Fruit fly (Drosophila melanogaster): ENCODE data around the gene CG1750.

CG1750 gene

DNA sequence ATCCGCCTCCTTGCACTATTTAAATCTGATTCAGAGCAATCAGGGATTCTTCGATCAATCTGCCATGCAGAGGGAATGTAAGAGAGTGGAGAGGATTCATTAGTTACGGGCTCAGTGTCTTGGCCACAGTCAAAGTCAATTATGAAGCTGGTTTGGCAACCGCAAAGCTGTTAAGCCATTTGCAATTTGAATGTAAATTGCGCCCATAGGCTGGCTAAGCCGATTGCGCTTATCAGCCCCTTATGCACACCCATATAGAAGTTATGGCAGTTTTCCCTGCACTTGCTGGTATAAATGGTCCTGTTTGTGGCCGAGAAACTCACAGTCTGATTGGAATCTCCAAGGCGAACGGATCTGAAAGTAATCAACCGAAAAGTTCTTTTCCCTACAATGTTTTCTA, 7.6 kb upstream of the CG1750 start, which contains the start of gene CAH5:
Gene CAH5, plus strand, starts transcription at position 301 of the 400 bp plus-strand sequence.
- TF ChIP-seq GATAd (GFP tag; optimal IDR thresholded peaks at IDR 0.05) = no peak
- TF ChIP-seq N (GFP tag; optimal IDR thresholded peaks at IDR 0.05) = no peak
- no peak for TF ChIP-seq h (GFP tag; optimal IDR thresholded peaks at IDR 0.05)
- no peak for TF ChIP-seq woc (GFP tag; optimal IDR thresholded peaks at IDR 0.05)
- no peak for TF ChIP-seq lola (GFP tag; optimal IDR thresholded peaks at IDR 0.05)

- TF ChIP-seq Vsx2 (GFP tag; optimal IDR thresholded peaks at IDR 0.05; ENCODE audit: partially characterized antibody) (no peak), CG9705 (GFP tag; optimal IDR thresholded peaks at IDR 0.05) (no peak), jim (GFP tag; optimal IDR thresholded peaks at IDR 0.05) (no peak), dsf (GFP tag; optimal IDR thresholded peaks at IDR 0.05; ENCODE audit: borderline replicate concordance) (no peak), Jra (GFP tag; optimal IDR thresholded peaks at IDR 0.05) (no peak), Dif (GFP tag; optimal IDR thresholded peaks at IDR 0.05; ENCODE audit: partially characterized antibody) (no peak), Hnf4 (GFP tag; optimal IDR thresholded peaks at IDR 0.05) (no peak), HLH106 (tag; optimal IDR thresholded peaks at IDR 0.05) (no peak), pan (optimal IDR thresholded peaks at IDR 0.05) (no peak), sv (GFP tag; optimal IDR thresholded peaks at IDR 0.05) (no peak), Abd-B (GFP tag; optimal IDR thresholded peaks at IDR 0.05) (no peak), sage (GFP tag; optimal IDR thresholded peaks at IDR 0.05) (no peak), Hr78 (GFP tag; optimal IDR thresholded peaks at IDR 0.05) (no peak), CG32264 (GFP tag; optimal IDR thresholded peaks at IDR 0.05) (no peak), N (GFP tag; optimal IDR thresholded peaks at IDR 0.05) (no peak), h (GFP tag; optimal IDR thresholded peaks at IDR 0.05) (no peak)
Observed at dm6 chr3R:31259947-31260346, 5.2 kb upstream of the CG1750 start, which contains the start of gene CAH16. TSS of gene CAH16 (plus strand) at chr3R:31260247.

dm6 chr3R:31257299-31257698, 2.6 kb upstream of the CG1750 start, which contains the start of gene CAH6:
TSS of gene CAH6 (plus strand) at chr3R:31257599.
- TF ChIP-seq Sp1 (GFP tag; optimal IDR thresholded peaks at IDR 0.05) (no peak), Mio (GFP tag; optimal IDR thresholded peaks at IDR 0.05) (no peak), GATAd (GFP tag; optimal IDR thresholded peaks at IDR 0.05) (no peak), HLH106 (tag; optimal IDR thresholded peaks at IDR 0.05) (no peak), OdsH (GFP tag; optimal IDR thresholded peaks at IDR 0.05) (no peak), Vsx2 (GFP tag; optimal IDR thresholded peaks at IDR 0.05; ENCODE audit: partially characterized antibody) (no peak), dmrt93B (GFP tag; optimal IDR thresholded peaks at IDR 0.05) (no peak), CG9705 (GFP tag; optimal IDR thresholded peaks at IDR 0.05) (no peak), foxo (GFP tag; optimal IDR thresholded peaks at IDR 0.05) (no peak), dsf (GFP tag; optimal IDR thresholded peaks at IDR 0.05; ENCODE audit: borderline replicate concordance) (no peak), Myc (optimal IDR thresholded peaks at IDR 0.05) (no peak), h (GFP tag; optimal IDR thresholded peaks at IDR 0.05) (no peak), woc (GFP tag; optimal IDR thresholded peaks at IDR 0.05) (no peak), lola (GFP tag; optimal IDR thresholded peaks at IDR 0.05) (no peak), CrebA (GFP tag; optimal IDR thresholded peaks at IDR 0.05; ENCODE audit: borderline replicate concordance) (no peak), CG32264 (GFP tag; optimal IDR thresholded peaks at IDR 0.05) (no peak), ey (GFP tag; optimal IDR thresholded peaks at IDR 0.05) (no peak)

DNA sequence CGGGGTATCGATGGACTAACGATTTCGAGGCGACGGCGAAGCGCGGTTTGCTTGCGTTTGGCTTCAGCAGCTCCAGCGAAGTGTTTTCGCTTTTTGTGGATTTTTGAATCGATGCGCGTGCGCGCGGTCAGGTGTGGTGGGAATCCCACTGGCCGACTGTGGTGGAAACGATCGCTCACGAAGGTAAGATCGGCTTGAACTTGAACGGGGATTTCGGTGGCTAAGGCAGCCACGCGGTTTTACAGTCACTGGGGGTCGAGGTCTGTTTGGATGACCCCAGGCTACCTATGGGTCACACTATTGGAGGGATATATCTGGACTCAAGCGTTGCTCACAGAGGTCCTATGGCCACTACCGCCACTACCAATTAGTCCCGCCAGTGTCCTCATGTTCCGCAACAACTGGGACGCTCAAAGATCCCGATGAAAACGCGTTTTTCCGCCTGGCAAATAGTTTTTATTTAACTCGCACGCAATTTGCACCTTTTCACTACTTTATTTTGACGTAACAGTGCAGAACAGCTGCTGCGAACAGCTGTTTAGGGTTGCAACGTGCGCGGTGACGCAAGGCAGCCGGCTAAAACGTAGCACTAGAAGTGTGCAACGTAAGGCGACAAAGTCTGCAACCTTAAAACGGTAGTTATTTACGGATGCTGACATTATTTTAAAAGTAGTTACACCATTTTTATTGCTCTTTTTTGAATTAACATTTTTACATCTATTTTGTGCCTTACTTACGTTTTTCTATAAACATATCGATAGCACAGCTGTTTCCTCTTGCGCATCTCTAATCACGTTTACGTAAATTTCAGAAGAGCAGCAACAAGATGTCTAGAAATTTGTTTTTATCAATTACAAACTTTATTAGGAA, 2.4 kb downstream of the CG1750 start, which contains the start of the genes qless and mRpL32:
Gene qless, minus strand, starts transcription at position 516 of the 870 bp plus-strand sequence.
Gene mRpL32, plus strand, starts transcription at position 780 of the 870 bp plus-strand sequence.
- TF ChIP-seq CG9705 (GFP tag; optimal IDR thresholded peaks at IDR 0.05) (peak; percentile 33), Hnf4 (GFP tag; optimal IDR thresholded peaks at IDR 0.05) (peak; percentile 76), dmrt93B (GFP tag; optimal IDR thresholded peaks at IDR 0.05) (peak; percentile 43), jim (GFP tag; optimal IDR thresholded peaks at IDR 0.05) (no peak), Jra (GFP tag; optimal IDR thresholded peaks at IDR 0.05) (peak; percentile 47), pan (optimal IDR thresholded peaks at IDR 0.05) (no peak), ey (GFP tag; optimal IDR thresholded peaks at IDR 0.05) (peak; percentile 53), Vsx2 (GFP tag; optimal IDR thresholded peaks at IDR 0.05; ENCODE audit: partially characterized antibody) (no peak), N (GFP tag; optimal IDR thresholded peaks at IDR 0.05) (no peak), rgr (GFP tag; optimal IDR thresholded peaks at IDR 0.05) (peak; percentile 47), Dfd (GFP tag; optimal IDR thresholded peaks at IDR 0.05) (no peak), Abd-B (GFP tag; optimal IDR thresholded peaks at IDR 0.05) (no peak), CrebA (GFP tag; optimal IDR thresholded peaks at IDR 0.05; ENCODE audit: borderline replicate concordance) (no peak), dl (GFP tag; optimal IDR thresholded peaks at IDR 0.05; ENCODE audit: insufficient read depth in 1 of 2, partially characterized antibody in 2 of 2) (peak in 1 of 2 experiments; percentile 2), GATAd (GFP tag; optimal IDR thresholded peaks at IDR 0.05) (peak; percentile 46), Mio (GFP tag; optimal IDR thresholded peaks at IDR 0.05) (no peak), Dif (GFP tag; optimal IDR thresholded peaks at IDR 0.05; ENCODE audit: partially characterized antibody) (no peak), Sp1 (GFP tag; optimal IDR thresholded peaks at IDR 0.05) (no peak), lola (GFP tag; optimal IDR thresholded peaks at IDR 0.05) (no peak), tai (GFP tag; optimal IDR thresholded peaks at IDR 0.05) (no peak), br (GFP tag; optimal IDR thresholded peaks at IDR 0.05) (no peak), h (GFP tag; optimal IDR thresholded peaks at IDR 0.05) (peak; percentile 72), sage (GFP tag; optimal IDR thresholded peaks at IDR 0.05) (peak; percentile 39), dsf (GFP tag; optimal IDR thresholded peaks at IDR 0.05; ENCODE audit: borderline replicate concordance) (no peak), OdsH (GFP tag; optimal IDR thresholded peaks at IDR 0.05) (peak; percentile 42), usp (GFP tag; optimal IDR thresholded peaks at IDR 0.05) (no peak), CG32264 (GFP tag; optimal IDR thresholded peaks at IDR 0.05) (peak; percentile 26), sv (GFP tag; optimal IDR thresholded peaks at IDR 0.05) (peak; percentile 56), Rel (GFP tag; optimal IDR thresholded peaks at IDR 0.05) (no peak), Rel (tag; optimal IDR thresholded peaks at IDR 0.05) (peak; percentile 98), woc (GFP tag; optimal IDR thresholded peaks at IDR 0.05) (peak; percentile 36), brk (GFP tag; optimal IDR thresholded peaks at IDR 0.05) (no peak), Myc (optimal IDR thresholded peaks at IDR 0.05) (no peak), Hr78 (GFP tag; optimal IDR thresholded peaks at IDR 0.05) (no peak), foxo (GFP tag; optimal IDR thresholded peaks at IDR 0.05) (peak; percentile 54 to 80), HLH106 (tag; optimal IDR thresholded peaks at IDR 0.05) (peak; percentile 70)

Measured in whole organism, wandering third instar larva.